Fruit fly (Drosophila melanogaster) Kc167 (cell line): ENCODE data around the gene HBS1.

Source experiments
- Myc ChIP-seq: fragments of >200 bp; optimal IDR thresholded peaks from 2 replicates; lab custom pipeline; 2017; ENCODE audit warnings: missing external identifiers
- insv ChIP-seq: fragments of >200 bp; optimal IDR thresholded peaks from 3 replicates; lab custom pipeline; 2018; ENCODE audit warnings: missing external identifiers
- psq ChIP-seq: fragments of >200 bp; optimal IDR thresholded peaks from 2 replicates; lab custom pipeline; 2017; ENCODE audit warnings: missing external identifiers
- ttk ChIP-seq: sonication (Bioruptor generic); optimal IDR thresholded peaks from 2 replicates; lab custom pipeline; 2017; ENCODE audit warnings: missing external identifiers

- TF ChIP-seq Myc (lab: Kevin White, UChicago) (no peak), psq (lab: Kevin White, UChicago) (no peak), insv (lab: Kevin White, UChicago) (no peak), ttk (lab: Kevin White, UChicago) (no peak)
These were observed 39.4 kb upstream of the HBS1 start for dm6 chr3L:1904440-1904839.
